Worm (Caenorhabditis elegans) whole organism, early embryonic: Measurements from ENCODE around the gene svh-11.

Source experiments
- ama-1 ChIP-seq: fragments of 150-350 bp; optimal IDR thresholded peaks from 2 replicates; lab custom pipeline; 2014
- ceh-13 ChIP-seq: fragments of 200-800 bp; sonication (Bioruptor generic); optimal IDR thresholded peaks from 2 replicates; lab custom pipeline; 2018; ENCODE audit warnings: mild to moderate bottlenecking, missing genetic modification characterization, missing compliant biosample characterization
- ceh-36 ChIP-seq: sonication (generic microtip); optimal IDR thresholded peaks from 2 replicates; lab custom pipeline; 2016; ENCODE audit warnings: missing genetic modification characterization, inconsistent platforms, missing compliant biosample characterization
- ets-7 ChIP-seq: sonication (generic microtip); optimal IDR thresholded peaks from 2 replicates; lab custom pipeline; 2016; ENCODE audit warnings: missing genotype, missing genetic modification characterization, missing compliant biosample characterization
- flt-1 ChIP-seq: fragments of 200-800 bp; sonication (Bioruptor generic); IDR thresholded peaks from 2 replicates; pipeline ENCODE4 v1.3.6; 2022; ENCODE audit warnings: missing genetic modification characterization, missing compliant biosample characterization
- hmbx-1 ChIP-seq: sonication (generic microtip); optimal IDR thresholded peaks from 2 replicates; lab custom pipeline; 2016; ENCODE audit warnings: mild to moderate bottlenecking, missing genetic modification characterization, missing compliant biosample characterization
- pes-1 ChIP-seq: fragments of 200-800 bp; sonication (Bioruptor generic); IDR thresholded peaks from 2 replicates; pipeline ENCODE4 v1.3.6; 2022; ENCODE audit warnings: missing genetic modification reagents, missing genetic modification characterization, missing compliant biosample characterization
- scrt-1 ChIP-seq: fragments of 200-800 bp; sonication (Bioruptor generic); IDR thresholded peaks from 2 replicates; pipeline ENCODE4 v1.3.6; 2022; ENCODE audit warnings: missing genetic modification characterization, missing compliant biosample characterization
- sea-1 ChIP-seq: fragments of 200-800 bp; sonication (Bioruptor generic); conservative IDR thresholded peaks from 2 replicates; pipeline ENCODE4 v1.3.6; 2022; ENCODE audit warnings: missing genetic modification characterization, missing compliant biosample characterization
- tbx-11 ChIP-seq: fragments of 200-800 bp; sonication (Bioruptor generic); IDR thresholded peaks from 2 replicates; pipeline ENCODE4 v1.3.6; 2022; ENCODE audit warnings: missing genetic modification characterization, missing compliant biosample characterization

DNA sequence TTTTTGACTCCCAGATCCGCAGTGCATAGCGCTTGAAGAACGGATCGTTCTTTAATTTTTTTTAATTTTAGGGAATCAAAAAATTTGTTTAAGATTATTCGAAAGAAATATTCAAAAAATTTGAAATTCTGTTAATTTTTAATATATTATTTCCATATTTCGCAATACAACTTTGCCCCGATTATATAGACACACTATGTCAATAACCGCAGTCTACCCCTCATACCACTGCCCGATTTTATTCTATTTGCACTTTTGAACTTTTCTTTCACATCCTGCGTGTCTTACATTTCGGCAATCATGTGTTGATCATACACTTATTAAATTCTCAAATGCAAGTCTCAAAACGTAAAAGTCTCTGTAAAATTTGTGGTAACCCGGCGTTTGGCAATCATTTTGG lies 11.9 kb downstream of the svh-11 start, which contains the start of gene nhr-56:
- TF ChIP-seq tbx-11 (no peak), flt-1 (no peak), sea-1 (GFP tag; lab: Robert Waterston, UW) (no peak), ama-1 (lab: Kevin White, UChicago) (no peak), scrt-1 (no peak), pes-1 (GFP tag; lab: Robert Waterston, UW) (no peak), hmbx-1 (tag; lab: Kevin White, UChicago) (no peak), ets-7 (tag; lab: Kevin White, UChicago) (no peak), ceh-36 (tag; lab: Kevin White, UChicago) (no peak), ceh-13 (GFP tag; lab: Kevin White, UChicago) (no peak)
